Fruit fly (Drosophila melanogaster) whole organism, adult: ENCODE measurements around the gene PGRP-LF.

Source experiments
- CG11617 ChIP-seq: fragments of 200-800 bp; sonication (Bioruptor generic); optimal IDR thresholded peaks from 2 replicates; lab custom pipeline; 2017; ENCODE audit warnings: mild to moderate bottlenecking, missing biosample characterization, missing genetic modification reagents, missing genetic modification characterization
- CG12768 ChIP-seq: fragments of 200-800 bp; sonication (Bioruptor generic); optimal IDR thresholded peaks from 2 replicates; lab custom pipeline; 2017; ENCODE audit warnings: missing biosample characterization, missing genetic modification characterization, mild to moderate bottlenecking, moderate library complexity, missing genetic modification reagents
- CG33017 ChIP-seq: fragments of 200-800 bp; sonication (Bioruptor generic); optimal IDR thresholded peaks from 2 replicates; lab custom pipeline; 2018; ENCODE audit warnings: missing biosample characterization, mild to moderate bottlenecking, missing genetic modification characterization, moderate library complexity
- CG7045 ChIP-seq: fragments of 200-800 bp; sonication (Bioruptor generic); optimal IDR thresholded peaks from 2 replicates; lab custom pipeline; 2017; ENCODE audit warnings: missing biosample characterization, mild to moderate bottlenecking, missing genetic modification characterization
- Hr96 ChIP-seq: fragments of 200-800 bp; sonication (Bioruptor generic); optimal IDR thresholded peaks from 2 replicates; lab custom pipeline; 2016; ENCODE audit warnings: missing biosample characterization, missing genetic modification characterization
- Mnt ChIP-seq: fragments of 200-800 bp; sonication (Bioruptor generic); optimal IDR thresholded peaks from 2 replicates; lab custom pipeline; 2016; ENCODE audit warnings: missing biosample characterization, mild to moderate bottlenecking, missing genetic modification characterization
- bab1 ChIP-seq: fragments of 200-800 bp; sonication (Bioruptor generic); optimal IDR thresholded peaks from 3 replicates; lab custom pipeline; 2019; ENCODE audit warnings: missing biosample characterization, mild to moderate bottlenecking, missing genetic modification characterization, moderate library complexity
- kay ChIP-seq: fragments of 200-800 bp; sonication (Bioruptor generic); peaks from one replicate; lab custom pipeline; 2016; ENCODE audit warnings: missing biosample characterization, missing genetic modification characterization, borderline replicate concordance
- ovo ChIP-seq: fragments of 200-800 bp; sonication (Bioruptor generic); optimal IDR thresholded peaks from 2 replicates; lab custom pipeline; 2016; ENCODE audit warnings: missing biosample characterization, missing genetic modification characterization
- tj ChIP-seq: fragments of 200-800 bp; sonication (Bioruptor generic); optimal IDR thresholded peaks from 3 replicates; lab custom pipeline; 2017; ENCODE audit warnings: missing biosample characterization, mild to moderate bottlenecking, missing genetic modification characterization, moderate library complexity

DNA sequence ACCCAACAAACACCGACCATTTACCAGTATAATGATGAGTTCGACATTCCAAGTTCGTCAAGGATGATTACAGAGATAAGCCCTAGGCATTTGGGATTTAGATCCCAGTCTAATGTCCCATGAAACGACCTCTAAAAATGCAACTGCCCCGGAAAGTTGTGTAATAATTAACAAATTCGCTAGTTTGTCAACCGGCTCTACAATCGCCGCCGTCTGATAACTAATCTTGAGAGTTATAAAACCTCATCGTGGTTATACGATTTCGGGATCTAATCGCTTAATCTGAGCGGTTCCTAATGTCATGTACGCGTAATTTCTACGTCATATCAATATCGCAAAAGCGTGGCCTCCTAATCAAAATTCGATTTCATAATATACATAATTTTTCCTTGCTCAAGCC is 6.1 kb downstream of the PGRP-LF start:
- TF ChIP-seq CG7045 (GFP tag; lab: Kevin White, UChicago) (no peak), Mnt (GFP tag; lab: Kevin White, UChicago) (peak; percentile 3), kay (GFP tag; lab: Kevin White, UChicago) (peak; percentile 83), CG33017 (tag; lab: Kevin White, UChicago) (no peak), CG11617 (GFP tag; lab: Kevin White, UChicago) (no peak), CG12768 (GFP tag; lab: Kevin White, UChicago) (no peak), ovo (GFP tag; lab: Kevin White, UChicago) (no peak), Hr96 (GFP tag; lab: Kevin White, UChicago) (no peak), bab1 (GFP tag; lab: Kevin White, UChicago) (no peak), tj (GFP tag; lab: Kevin White, UChicago) (no peak)
